Fruit fly (Drosophila melanogaster) whole organism, embryonic: ENCODE data around the gene CG7879.

Experiments
- ATbp ChIP-seq: fragments of 200-800 bp; sonication (Bioruptor generic); optimal IDR thresholded peaks from 2 replicates; lab custom pipeline; 2017; ENCODE audit warnings: missing biosample characterization, mild to moderate bottlenecking, missing genetic modification characterization, missing genetic modification reagents
- Awh ChIP-seq: fragments of 200-800 bp; sonication (Bioruptor generic); IDR thresholded peaks from 2 replicates; pipeline ENCODE4, ENCODE4 v1.3.6; 2022; ENCODE audit warnings: missing biosample characterization, missing genetic modification characterization
- C15 ChIP-seq: fragments of 200-800 bp; sonication (Bioruptor generic); IDR thresholded peaks from 3 replicates; pipeline ENCODE4 v1.3.6; 2022; ENCODE audit warnings: missing biosample characterization, missing genetic modification characterization
- CG10979 ChIP-seq: fragments of 200-800 bp; sonication (Bioruptor generic); optimal IDR thresholded peaks from 2 replicates; lab custom pipeline; 2018; ENCODE audit warnings: missing biosample characterization, mild to moderate bottlenecking, missing genetic modification characterization, moderate library complexity
- CG11560 ChIP-seq: fragments of 200-800 bp; sonication (Bioruptor generic); IDR thresholded peaks from 3 replicates; pipeline ENCODE4 v1.3.6; 2022; ENCODE audit warnings: missing biosample characterization, missing genetic modification characterization
- CG12155 ChIP-seq: fragments of 200-800 bp; sonication (Bioruptor generic); optimal IDR thresholded peaks from 3 replicates; lab custom pipeline; 2016; ENCODE audit warnings: missing biosample characterization, missing genetic modification characterization
- CG12744 ChIP-seq: fragments of 200-800 bp; sonication (Bioruptor generic); optimal IDR thresholded peaks from 2 replicates; lab custom pipeline; 2016; ENCODE audit warnings: missing biosample characterization, missing genetic modification characterization
- CG13424 ChIP-seq: fragments of 200-800 bp; sonication (Bioruptor generic); optimal IDR thresholded peaks from 2 replicates; lab custom pipeline; 2019; ENCODE audit warnings: missing biosample characterization, mild to moderate bottlenecking, missing genetic modification characterization, moderate library complexity
- CG15269 ChIP-seq: fragments of 200-800 bp; sonication (Bioruptor generic); optimal IDR thresholded peaks from 2 replicates; lab custom pipeline; 2018; ENCODE audit warnings: missing biosample characterization, mild to moderate bottlenecking, missing genetic modification characterization, moderate library complexity
- CG17328 ChIP-seq: fragments of 200-800 bp; sonication (Bioruptor generic); IDR thresholded peaks from 2 replicates; pipeline ENCODE4 v1.3.6; 2022; ENCODE audit warnings: missing biosample characterization, missing genetic modification characterization
- CG18619 ChIP-seq: fragments of 200-800 bp; sonication (Bioruptor generic); optimal IDR thresholded peaks from 3 replicates; lab custom pipeline; 2017; ENCODE audit warnings: missing biosample characterization, mild to moderate bottlenecking, missing genetic modification characterization
- CG2120 ChIP-seq: fragments of 200-800 bp; sonication (Bioruptor generic); optimal IDR thresholded peaks from 3 replicates; lab custom pipeline; 2016; ENCODE audit warnings: missing biosample characterization, missing genetic modification characterization
- CG2678 ChIP-seq: fragments of 200-800 bp; sonication (Bioruptor generic); optimal IDR thresholded peaks from 3 replicates; lab custom pipeline; 2019; ENCODE audit warnings: missing biosample characterization, mild to moderate bottlenecking, missing genetic modification characterization, moderate library complexity
- CG30403 ChIP-seq: fragments of 200-800 bp; sonication (Bioruptor generic); optimal IDR thresholded peaks from 3 replicates; lab custom pipeline; 2016; ENCODE audit warnings: missing biosample characterization, missing genetic modification characterization
- CG3065 ChIP-seq: fragments of 200-800 bp; sonication (Bioruptor generic); optimal IDR thresholded peaks from 2 replicates; lab custom pipeline; 2016; ENCODE audit warnings: missing biosample characterization, missing genetic modification characterization
- CG31441 ChIP-seq: fragments of 200-800 bp; sonication (Bioruptor generic); IDR thresholded peaks from 2 replicates; pipeline ENCODE4 v1.3.6; 2022; ENCODE audit warnings: missing biosample characterization, missing genetic modification characterization
- CG4707 ChIP-seq: fragments of 200-800 bp; sonication (Bioruptor generic); optimal IDR thresholded peaks from 2 replicates; lab custom pipeline; 2018; ENCODE audit warnings: missing biosample characterization, mild to moderate bottlenecking, missing genetic modification characterization, moderate library complexity
- CG4854 ChIP-seq: fragments of 200-800 bp; sonication (Bioruptor generic); optimal IDR thresholded peaks from 2 replicates; lab custom pipeline; 2016; ENCODE audit warnings: missing biosample characterization, missing genetic modification characterization, inconsistent platforms
- CG6654 ChIP-seq: fragments of 200-800 bp; sonication (Bioruptor generic); optimal IDR thresholded peaks from 2 replicates; lab custom pipeline; 2017; ENCODE audit warnings: missing biosample characterization, mild to moderate bottlenecking, missing genetic modification characterization
- CG6813 ChIP-seq: fragments of 200-800 bp; sonication (Bioruptor generic); optimal IDR thresholded peaks from 2 replicates; lab custom pipeline; 2017; ENCODE audit warnings: missing biosample characterization, missing genetic modification characterization, mild to moderate bottlenecking, moderate library complexity, missing genetic modification reagents
- CG7786 ChIP-seq: fragments of 200-800 bp; sonication (Bioruptor generic); optimal IDR thresholded peaks from 2 replicates; lab custom pipeline; 2016; ENCODE audit warnings: missing biosample characterization, missing genetic modification characterization
- CG7839 ChIP-seq: fragments of 200-800 bp; sonication (Bioruptor generic); optimal IDR thresholded peaks from 3 replicates; lab custom pipeline; 2018; ENCODE audit warnings: missing biosample characterization, mild to moderate bottlenecking, missing genetic modification characterization, moderate library complexity
- CG7987 ChIP-seq: fragments of 200-800 bp; sonication (Bioruptor generic); optimal IDR thresholded peaks from 2 replicates; lab custom pipeline; 2018; ENCODE audit warnings: missing biosample characterization, mild to moderate bottlenecking, missing genetic modification characterization, moderate library complexity
- CG8290 ChIP-seq, 3 experiments: fragments of 200-800 bp; sonication (Bioruptor generic); optimal IDR thresholded peaks; 2 replicates each; lab custom pipeline; 2016 to 2019; ENCODE audit warnings: missing biosample characterization in 3 of 3, missing genetic modification characterization in 3 of 3, mild to moderate bottlenecking in 2 of 3, moderate library complexity in 1 of 3
- CG9817 ChIP-seq: fragments of 200-800 bp; sonication (Bioruptor generic); optimal IDR thresholded peaks from 2 replicates; lab custom pipeline; 2018; ENCODE audit warnings: missing biosample characterization, mild to moderate bottlenecking, missing genetic modification characterization, moderate library complexity
- CG9932 ChIP-seq: fragments of 200-800 bp; sonication (Bioruptor generic); IDR thresholded peaks from 2 replicates; pipeline ENCODE4 v1.3.6; 2022; ENCODE audit warnings: missing biosample characterization, missing genetic modification characterization
- CoRest ChIP-seq: fragments of 200-800 bp; sonication (Bioruptor generic); optimal IDR thresholded peaks from 3 replicates; lab custom pipeline; 2018; ENCODE audit warnings: missing biosample characterization, mild to moderate bottlenecking, missing genetic modification characterization, moderate library complexity
- Nf-YA ChIP-seq: fragments of 200-800 bp; sonication (Bioruptor generic); IDR thresholded peaks from 2 replicates; pipeline ENCODE4 v1.3.6; 2022; ENCODE audit warnings: missing biosample characterization, missing genetic modification characterization
- PHDP ChIP-seq: fragments of 200-800 bp; sonication (Bioruptor generic); optimal IDR thresholded peaks from 3 replicates; lab custom pipeline; 2018; ENCODE audit warnings: missing biosample characterization, mild to moderate bottlenecking, missing genetic modification characterization, moderate library complexity
- abd-A ChIP-seq: fragments of 200-800 bp; sonication (Bioruptor generic); optimal IDR thresholded peaks from 3 replicates; lab custom pipeline; 2019; ENCODE audit warnings: missing biosample characterization, mild to moderate bottlenecking, missing genetic modification characterization, moderate library complexity
- bab2 ChIP-seq: fragments of 200-800 bp; sonication (Bioruptor generic); optimal IDR thresholded peaks from 2 replicates; lab custom pipeline; 2016; ENCODE audit warnings: missing biosample characterization, missing genetic modification characterization
- btn ChIP-seq: fragments of 200-800 bp; sonication (Bioruptor generic); optimal IDR thresholded peaks from 2 replicates; lab custom pipeline; 2016; ENCODE audit warnings: missing biosample characterization, missing genetic modification characterization
- chif ChIP-seq, 2 experiments: fragments of 200-800 bp; sonication (Bioruptor generic); optimal IDR thresholded peaks; 3 replicates each; lab custom pipeline; 2016; ENCODE audit warnings: missing biosample characterization in 2 of 2, missing genetic modification characterization in 2 of 2
- disco-r ChIP-seq: fragments of 200-800 bp; sonication (Bioruptor generic); optimal IDR thresholded peaks from 2 replicates; lab custom pipeline; 2016; ENCODE audit warnings: missing biosample characterization, missing genetic modification characterization
- hb ChIP-seq: fragments of 200-800 bp; sonication (Bioruptor generic); IDR thresholded peaks from 3 replicates; pipeline ENCODE4 v1.3.6; 2022; ENCODE audit warnings: missing biosample characterization, missing genetic modification characterization; ENCODE audit not compliant: partially characterized antibody
- hbn ChIP-seq: fragments of 200-800 bp; sonication (Bioruptor generic); IDR thresholded peaks from 2 replicates; pipeline ENCODE4 v1.3.6; 2022; ENCODE audit warnings: missing biosample characterization, missing genetic modification characterization; ENCODE audit not compliant: partially characterized antibody
- jing ChIP-seq: fragments of 200-800 bp; sonication (Bioruptor generic); optimal IDR thresholded peaks from 2 replicates; lab custom pipeline; 2018; ENCODE audit warnings: missing biosample characterization, mild to moderate bottlenecking, missing genetic modification characterization
- lilli ChIP-seq: fragments of 200-800 bp; sonication (Bioruptor generic); optimal IDR thresholded peaks from 3 replicates; lab custom pipeline; 2016; ENCODE audit warnings: missing biosample characterization, missing genetic modification characterization
- lov ChIP-seq, 2 experiments: fragments of 200-800 bp in 1 of 2; fragments of >200 bp in 1 of 2; sonication (Bioruptor generic) in 1 of 2; IDR thresholded peaks in 1 of 2; optimal IDR thresholded peaks in 1 of 2; 2 replicates in 1 of 2; 3 replicates in 1 of 2; pipeline versions ENCODE4 v1.3.6 to Lab custom; 2017 to 2022; ENCODE audit warnings: missing biosample characterization in 1 of 2, missing genetic modification characterization in 1 of 2
- nau ChIP-seq: fragments of 200-800 bp; sonication (Bioruptor generic); optimal IDR thresholded peaks from 3 replicates; lab custom pipeline; 2017; ENCODE audit warnings: missing biosample characterization, mild to moderate bottlenecking, missing genetic modification characterization, missing genetic modification reagents
- otp ChIP-seq: fragments of 200-800 bp; sonication (Bioruptor generic); IDR thresholded peaks from 3 replicates; pipeline ENCODE4, ENCODE4 v1.3.6; 2022; ENCODE audit warnings: missing biosample characterization, missing genetic modification characterization
- pnt ChIP-seq: fragments of 200-800 bp; sonication (Bioruptor generic); optimal IDR thresholded peaks from 3 replicates; lab custom pipeline; 2016; ENCODE audit warnings: missing biosample characterization, missing genetic modification characterization
- row ChIP-seq: fragments of 200-800 bp; sonication (Bioruptor generic); IDR thresholded peaks from 3 replicates; pipeline ENCODE4 v1.3.6; 2022; ENCODE audit warnings: missing biosample characterization, missing genetic modification characterization
- sima ChIP-seq: fragments of 200-800 bp; sonication (Bioruptor generic); optimal IDR thresholded peaks from 2 replicates; lab custom pipeline; 2016; ENCODE audit warnings: missing biosample characterization, missing genetic modification characterization
- sr ChIP-seq: fragments of 200-800 bp; sonication (Bioruptor generic); IDR thresholded peaks from 3 replicates; pipeline ENCODE4 v1.3.6; 2022; ENCODE audit warnings: missing biosample characterization, missing genetic modification characterization
- tin ChIP-seq: fragments of 200-800 bp; sonication (Bioruptor generic); optimal IDR thresholded peaks from 3 replicates; lab custom pipeline; 2016; ENCODE audit warnings: missing biosample characterization, missing genetic modification characterization
- twi ChIP-seq: fragments of 200-800 bp; optimal IDR thresholded peaks from 2 replicates; lab custom pipeline; 2019; ENCODE audit warnings: missing biosample characterization, mild to moderate bottlenecking, missing genetic modification characterization, moderate library complexity
- wek ChIP-seq: fragments of 200-800 bp; sonication (Bioruptor generic); optimal IDR thresholded peaks from 3 replicates; lab custom pipeline; 2018; ENCODE audit warnings: missing biosample characterization, mild to moderate bottlenecking, missing genetic modification characterization, moderate library complexity
- zfh2 ChIP-seq: fragments of 200-800 bp; sonication (Bioruptor generic); optimal IDR thresholded peaks from 2 replicates; lab custom pipeline; 2016; ENCODE audit warnings: missing biosample characterization, missing genetic modification characterization

CG7879 gene

DNA sequence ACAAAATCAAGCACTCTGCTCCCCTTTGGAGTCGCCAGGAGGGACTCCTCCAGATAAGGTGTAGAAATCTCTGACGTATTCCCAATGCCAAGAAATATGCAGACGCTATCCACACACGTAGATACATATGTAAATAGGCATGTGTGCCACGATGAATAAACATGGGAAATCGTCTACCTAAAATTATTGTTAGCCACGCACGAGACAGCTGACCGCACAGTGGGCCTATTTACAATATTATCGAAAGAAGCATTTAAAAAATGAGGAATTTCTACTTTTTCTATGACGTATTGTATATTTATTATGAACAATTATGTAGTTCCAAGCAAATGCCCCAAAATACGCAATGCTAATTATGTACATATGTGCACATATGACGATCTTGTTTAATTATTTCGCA is 19.3 kb downstream of the CG7879 start (continued):
- TF ChIP-seq jing (GFP tag; lab: Kevin White, UChicago): no peak
- peak; percentile 7 for TF ChIP-seq wek
- TF ChIP-seq CG4707: peak; percentile 93
- no peak for TF ChIP-seq pnt (GFP tag; lab: Kevin White, UChicago)
- no peak for TF ChIP-seq CG8290 (GFP tag; optimal IDR thresholded peaks at IDR 0.05; lab: Kevin White, UChicago)
- TF ChIP-seq CG8290 (tag; optimal IDR thresholded peaks at IDR 0.05; lab: Kevin White, UChicago): peak in 1 of 2 experiments; percentile 36
- TF ChIP-seq CG6813: peak; percentile 32
- TF ChIP-seq nau (GFP tag; lab: Kevin White, UChicago): no peak
- TF ChIP-seq CG7839 (tag; lab: Kevin White, UChicago): peak; percentile 32
- TF ChIP-seq sr (GFP tag; lab: Robert Waterston, UW): 0 out of 3 replicates have a peak, but pooled peaks have one; percentile 11
- peak; percentile 20 for TF ChIP-seq bab2 (GFP tag; lab: Kevin White, UChicago)
- peak; percentile 5 for TF ChIP-seq CG12155 (GFP tag; lab: Kevin White, UChicago)
- TF ChIP-seq CG12744 (GFP tag; lab: Kevin White, UChicago): no peak
- TF ChIP-seq hbn (GFP tag; lab: Robert Waterston, UW): no peak
- peak; percentile 12; the same call in 1 of the 2 replicates for TF ChIP-seq Awh
- TF ChIP-seq CG9932: peak; percentile 30; the same call in 1 of the 2 replicates
- 0 out of 2 replicates have a peak, but pooled peaks have one; percentile 58 for TF ChIP-seq Nf-YA (GFP tag; lab: Robert Waterston, UW)
- peak; percentile 54 for TF ChIP-seq row
- TF ChIP-seq CG10979 (tag; lab: Kevin White, UChicago): peak; percentile 2
- TF ChIP-seq CG6654 (GFP tag; lab: Kevin White, UChicago): no peak
- TF ChIP-seq abd-A: no peak
- TF ChIP-seq CG2678: peak; percentile 37
- TF ChIP-seq CG17328: no peak
- peak; percentile 24 for TF ChIP-seq lilli (GFP tag; lab: Kevin White, UChicago)
- no peak for TF ChIP-seq C15 (GFP tag; lab: Robert Waterston, UW)
- TF ChIP-seq btn: no peak
- TF ChIP-seq CG15269 (tag; lab: Kevin White, UChicago): peak; percentile 42
- TF ChIP-seq lov (optimal IDR thresholded peaks at IDR 0.05; lab: Kevin White, UChicago): no peak
- TF ChIP-seq lov (GFP tag; IDR thresholded peaks at IDR 0.05; lab: Robert Waterston, UW): no peak
- no peak for TF ChIP-seq zfh2
- no peak for TF ChIP-seq sima
- TF ChIP-seq CG31441 (GFP tag; lab: Robert Waterston, UW): no peak
- TF ChIP-seq CG4854: no peak
- no peak for TF ChIP-seq tin (GFP tag; lab: Kevin White, UChicago)
- TF ChIP-seq CG13424: peak; percentile 23
- no peak for TF ChIP-seq CG7786 (GFP tag; lab: Kevin White, UChicago)
- peak; percentile 36 for TF ChIP-seq CG30403 (GFP tag; lab: Kevin White, UChicago)
- TF ChIP-seq otp (GFP tag; lab: Robert Waterston, UW): peak; percentile 67
- no peak for TF ChIP-seq hb (GFP tag; lab: Robert Waterston, UW)
- peak; percentile 54 for TF ChIP-seq CG2120 (GFP tag; lab: Kevin White, UChicago)
- TF ChIP-seq CoRest: peak; percentile 25
- no peak for TF ChIP-seq CG3065 (GFP tag; lab: Kevin White, UChicago)
- no peak for TF ChIP-seq CG11560 (tag; lab: Robert Waterston, UW)
- TF ChIP-seq PHDP (tag; lab: Kevin White, UChicago): peak; percentile 29
- no peak for TF ChIP-seq disco-r (GFP tag; lab: Kevin White, UChicago)
- TF ChIP-seq CG9817 (tag; lab: Kevin White, UChicago): peak; percentile 2
- TF ChIP-seq ATbp: peak; percentile 30
- peak; percentile 13 for TF ChIP-seq twi
- peak; percentile 93 for TF ChIP-seq CG7987 (GFP tag; lab: Kevin White, UChicago)
- TF ChIP-seq chif (GFP tag; optimal IDR thresholded peaks at IDR 0.05; lab: Kevin White, UChicago): peak; percentile 4 to 12
- no peak for TF ChIP-seq CG18619
